Fruit fly (Drosophila melanogaster) whole organism, wandering third instar larva: ENCODE data around the gene O-fut2.

Experiments used
- Abd-B ChIP-seq: fragments of >200 bp; optimal IDR thresholded peaks from 2 replicates; lab custom pipeline; 2017; ENCODE audit warnings: missing biosample characterization, missing genetic modification characterization
- CG32264 ChIP-seq: fragments of 200-800 bp; sonication (Bioruptor generic); optimal IDR thresholded peaks from 2 replicates; lab custom pipeline; 2016; ENCODE audit warnings: missing biosample characterization, missing genetic modification characterization
- CG9705 ChIP-seq: fragments of 200-800 bp; sonication (Bioruptor generic); optimal IDR thresholded peaks from 2 replicates; lab custom pipeline; 2018; ENCODE audit warnings: missing biosample characterization, mild to moderate bottlenecking, missing genetic modification characterization
- CrebA ChIP-seq: fragments of 200-800 bp; sonication (Bioruptor generic); optimal IDR thresholded peaks from 2 replicates; lab custom pipeline; 2016; ENCODE audit warnings: missing biosample characterization, mild to moderate bottlenecking, missing genetic modification characterization, borderline replicate concordance
- Dfd ChIP-seq: fragments of >200 bp; optimal IDR thresholded peaks from 2 replicates; lab custom pipeline; 2017; ENCODE audit warnings: missing biosample characterization, missing genetic modification characterization
- Dif ChIP-seq: fragments of 200-275, 200-300 bp; sonication (Bioruptor generic); optimal IDR thresholded peaks from 2 replicates; lab custom pipeline; 2018; ENCODE audit warnings: missing biosample characterization, missing genetic modification characterization; ENCODE audit not compliant: partially characterized antibody
- GATAd ChIP-seq: sonication (Bioruptor generic); optimal IDR thresholded peaks from 2 replicates; lab custom pipeline; 2016; ENCODE audit warnings: missing biosample characterization, missing genetic modification characterization
- HLH106 ChIP-seq: fragments of 200-800 bp; optimal IDR thresholded peaks from 3 replicates; lab custom pipeline; 2019; ENCODE audit warnings: missing biosample characterization, mild to moderate bottlenecking, missing genetic modification characterization, moderate library complexity
- Hnf4 ChIP-seq: fragments of 200-800 bp; sonication (Bioruptor generic); optimal IDR thresholded peaks from 2 replicates; lab custom pipeline; 2016; ENCODE audit warnings: missing biosample characterization, mild to moderate bottlenecking, missing genetic modification characterization
- Hr78 ChIP-seq: fragments of >200 bp; optimal IDR thresholded peaks from 2 replicates; lab custom pipeline; 2017; ENCODE audit warnings: missing biosample characterization, missing genetic modification characterization
- Hr83 ChIP-seq: fragments of 200-300 bp; sonication (Bioruptor generic); optimal IDR thresholded peaks from 2 replicates; lab custom pipeline; 2016; ENCODE audit warnings: missing biosample characterization, mild to moderate bottlenecking, missing genetic modification characterization, moderate library complexity; ENCODE audit not compliant: poor library complexity, severe bottlenecking
- Jra ChIP-seq: sonication (Bioruptor generic); optimal IDR thresholded peaks from 2 replicates; lab custom pipeline; 2016; ENCODE audit warnings: missing biosample characterization, missing genetic modification characterization
- Myc ChIP-seq: fragments of >200 bp; optimal IDR thresholded peaks from 2 replicates; lab custom pipeline; 2017
- N ChIP-seq: fragments of >200 bp; optimal IDR thresholded peaks from 2 replicates; lab custom pipeline; 2018; ENCODE audit warnings: missing biosample characterization, missing external identifiers, missing genetic modification characterization
- Rel ChIP-seq, 2 experiments: fragments of 200-800 bp; sonication (Bioruptor generic) in 1 of 2; optimal IDR thresholded peaks; 2 replicates in 1 of 2; 3 replicates in 1 of 2; lab custom pipeline; 2016 to 2019; ENCODE audit warnings: mild to moderate bottlenecking in 2 of 2, missing biosample characterization in 2 of 2, missing genetic modification characterization in 2 of 2, moderate library complexity in 1 of 2
- Sp1 ChIP-seq: fragments of 200-800 bp; sonication (Bioruptor generic); optimal IDR thresholded peaks from 3 replicates; lab custom pipeline; 2019; ENCODE audit warnings: missing biosample characterization, mild to moderate bottlenecking, missing genetic modification characterization, moderate library complexity
- br ChIP-seq: fragments of 200-800 bp; sonication (Bioruptor generic); optimal IDR thresholded peaks from 2 replicates; lab custom pipeline; 2016; ENCODE audit warnings: missing biosample characterization, missing genetic modification characterization
- brk ChIP-seq: fragments of 200-800 bp; sonication (Bioruptor generic); optimal IDR thresholded peaks from 2 replicates; lab custom pipeline; 2016; ENCODE audit warnings: missing biosample characterization, mild to moderate bottlenecking, missing genetic modification characterization
- dl ChIP-seq, 2 experiments: fragments of 175-275, 200-275 bp in 1 of 2; fragments of 200-275 bp in 1 of 2; sonication (Bioruptor generic); optimal IDR thresholded peaks; lab custom pipeline; 2018; ENCODE audit warnings: mild to moderate bottlenecking in 2 of 2, missing biosample characterization in 2 of 2, missing genetic modification characterization in 2 of 2, moderate library complexity in 2 of 2; ENCODE audit not compliant: partially characterized antibody in 2 of 2, insufficient read depth in 1 of 2
- dsf ChIP-seq: sonication (Bioruptor generic); optimal IDR thresholded peaks from 2 replicates; lab custom pipeline; 2016; ENCODE audit warnings: missing biosample characterization, missing genetic modification characterization, borderline replicate concordance
- ey ChIP-seq: fragments of 200-800 bp; sonication (Bioruptor generic); optimal IDR thresholded peaks from 2 replicates; lab custom pipeline; 2016; ENCODE audit warnings: missing biosample characterization, missing genetic modification characterization
- foxo ChIP-seq, 2 experiments: fragments of 200-800 bp; sonication (Bioruptor generic); optimal IDR thresholded peaks; 2 replicates in 1 of 2; 3 replicates in 1 of 2; lab custom pipeline; 2016 to 2017; ENCODE audit warnings: missing biosample characterization in 2 of 2, missing genetic modification characterization in 2 of 2
- fru ChIP-seq: fragments of 200-800 bp; sonication (Bioruptor generic); optimal IDR thresholded peaks from 3 replicates; lab custom pipeline; 2016; ENCODE audit warnings: missing biosample characterization, mild to moderate bottlenecking, missing genetic modification characterization
- h ChIP-seq: fragments of 200-800 bp; sonication (Bioruptor generic); optimal IDR thresholded peaks from 3 replicates; lab custom pipeline; 2016; ENCODE audit warnings: missing biosample characterization, mild to moderate bottlenecking, missing genetic modification characterization
- jim ChIP-seq: fragments of 175-275, 200-325 bp; sonication (Bioruptor generic); optimal IDR thresholded peaks from 2 replicates; lab custom pipeline; 2016; ENCODE audit warnings: missing biosample characterization, mild to moderate bottlenecking, missing genetic modification characterization
- lola ChIP-seq: fragments of >200 bp; optimal IDR thresholded peaks from 2 replicates; lab custom pipeline; 2017; ENCODE audit warnings: missing biosample characterization, missing genetic modification characterization
- sage ChIP-seq: fragments of 200-800 bp; sonication (Bioruptor generic); optimal IDR thresholded peaks from 2 replicates; lab custom pipeline; 2016; ENCODE audit warnings: missing biosample characterization, mild to moderate bottlenecking, missing genetic modification characterization
- sv ChIP-seq: fragments of 200-800 bp; sonication (Bioruptor generic); optimal IDR thresholded peaks from 3 replicates; lab custom pipeline; 2016; ENCODE audit warnings: missing biosample characterization, missing genetic modification characterization
- tai ChIP-seq: sonication (Bioruptor generic); optimal IDR thresholded peaks from 2 replicates; lab custom pipeline; 2016; ENCODE audit warnings: missing biosample characterization, missing genetic modification characterization
- usp ChIP-seq: fragments of >200 bp; optimal IDR thresholded peaks from 2 replicates; lab custom pipeline; 2017; ENCODE audit warnings: missing biosample characterization, missing genetic modification characterization
- woc ChIP-seq: sonication (Bioruptor generic); optimal IDR thresholded peaks from 2 replicates; lab custom pipeline; 2016; ENCODE audit warnings: missing biosample characterization, mild to moderate bottlenecking, missing genetic modification characterization

Gene O-fut2

dm6 chrX:1469717-1470116 lies 3.9 kb upstream of the O-fut2 start, which contains the start of gene CG32808:
TSS of gene CG32808 (minus strand) at chrX:1469817.
- no peak for TF ChIP-seq Jra
- no peak for TF ChIP-seq Dif (GFP tag; lab: Kevin White, UChicago)
- TF ChIP-seq Sp1 (GFP tag; lab: Kevin White, UChicago) = no peak
- no peak for TF ChIP-seq brk
- TF ChIP-seq Dfd (GFP tag; lab: Kevin White, UChicago) = no peak
- TF ChIP-seq HLH106 = no peak
- TF ChIP-seq CG9705 (GFP tag; lab: Kevin White, UChicago) = no peak
- TF ChIP-seq CrebA = no peak
- TF ChIP-seq dsf = no peak
- TF ChIP-seq fru (GFP tag; lab: Kevin White, UChicago) = no peak
- TF ChIP-seq dl (GFP tag; optimal IDR thresholded peaks at IDR 0.05; lab: Kevin White, UChicago; ENCODE audit: insufficient read depth in 1 of 2, partially characterized antibody in 2 of 2) = no peak
- TF ChIP-seq Hr83 = no peak
- no peak for TF ChIP-seq br
- no peak for TF ChIP-seq foxo (GFP tag; optimal IDR thresholded peaks at IDR 0.05; lab: Kevin White, UChicago)
- TF ChIP-seq Rel (GFP tag; optimal IDR thresholded peaks at IDR 0.05; lab: Kevin White, UChicago) = no peak
- TF ChIP-seq Rel (tag; optimal IDR thresholded peaks at IDR 0.05; lab: Kevin White, UChicago) = no peak

dm6 chrX:1467382-1467592 lies 1.5 kb upstream of the O-fut2 start, which contains the start of gene CG14778:
TSS of gene CG14778 (plus strand) at chrX:1467493.
- TF ChIP-seq CrebA (no peak), br (no peak), h (GFP tag; lab: Kevin White, UChicago) (no peak), ey (no peak), CG32264 (GFP tag; lab: Kevin White, UChicago) (no peak), woc (GFP tag; lab: Kevin White, UChicago) (no peak), GATAd (GFP tag; lab: Kevin White, UChicago) (no peak)

dm6 chrX:1466505-1467381 lies 947 bp upstream of the O-fut2 start:
- TF ChIP-seq Rel (GFP tag; optimal IDR thresholded peaks at IDR 0.05; lab: Kevin White, UChicago) = no peak
- TF ChIP-seq Rel (tag; optimal IDR thresholded peaks at IDR 0.05; lab: Kevin White, UChicago) = peak; percentile 51
- no peak for TF ChIP-seq Abd-B (GFP tag; lab: Kevin White, UChicago)
- peak; percentile 4 for TF ChIP-seq h (GFP tag; lab: Kevin White, UChicago)
- no peak for TF ChIP-seq Myc (lab: Kevin White, UChicago)
- TF ChIP-seq, all 38 proteins: peak for 2

dm6 chrX:1464033-1464432 lies 1.8 kb downstream of the O-fut2 start, which contains the start of gene Ns3:
TSS of gene Ns3 (minus strand) at chrX:1464220.
- TF ChIP-seq br (no peak), fru (GFP tag; lab: Kevin White, UChicago) (no peak), woc (GFP tag; lab: Kevin White, UChicago) (no peak), jim (no peak), ey (no peak), tai (no peak), Dfd (GFP tag; lab: Kevin White, UChicago) (no peak)

- TF ChIP-seq Sp1 (GFP tag; lab: Kevin White, UChicago) = no peak
- TF ChIP-seq dl (GFP tag; optimal IDR thresholded peaks at IDR 0.05; lab: Kevin White, UChicago; ENCODE audit: insufficient read depth in 1 of 2, partially characterized antibody in 2 of 2) = no peak
- TF ChIP-seq Jra = no peak
- no peak for TF ChIP-seq sv
- no peak for TF ChIP-seq usp (GFP tag; lab: Kevin White, UChicago)
- no peak for TF ChIP-seq Hr78 (GFP tag; lab: Kevin White, UChicago)
- no peak for TF ChIP-seq fru (GFP tag; lab: Kevin White, UChicago)
- no peak for TF ChIP-seq foxo (GFP tag; optimal IDR thresholded peaks at IDR 0.05; lab: Kevin White, UChicago)
- no peak for TF ChIP-seq tai
- TF ChIP-seq h (GFP tag; lab: Kevin White, UChicago) = no peak
- no peak for TF ChIP-seq dsf
- no peak for TF ChIP-seq brk
- TF ChIP-seq lola (GFP tag; lab: Kevin White, UChicago) = no peak
- no peak for TF ChIP-seq CrebA
- no peak for TF ChIP-seq Hnf4
- TF ChIP-seq HLH106 = no peak
- no peak for TF ChIP-seq N (GFP tag; lab: Kevin White, UChicago)
- TF ChIP-seq sage (GFP tag; lab: Kevin White, UChicago) = no peak
- no peak for TF ChIP-seq Rel (GFP tag; optimal IDR thresholded peaks at IDR 0.05; lab: Kevin White, UChicago)
- no peak for TF ChIP-seq Rel (tag; optimal IDR thresholded peaks at IDR 0.05; lab: Kevin White, UChicago)
- no peak for TF ChIP-seq jim
These were observed 4.3 kb downstream of the O-fut2 start, which contains the start of gene CG14787 for dm6 chrX:1461544-1461943. TSS of gene CG14787 (minus strand) at chrX:1461676.
